Worm (Caenorhabditis elegans): Measurements from ENCODE around the gene T05A8.8.

Gene T05A8.8

ce11 chrII:2774904-2775303 lies 38.4 kb downstream of the T05A8.8 start, which contains the start of gene fbxb-111:
Gene fbxb-111 (minus strand): TSS chrII:2775004.
- no peak for TF ChIP-seq nhr-12 (tag; optimal IDR thresholded peaks at IDR 0.05)
- TF ChIP-seq elt-1 (tag; optimal IDR thresholded peaks at IDR 0.05; ENCODE audit: borderline replicate concordance, insufficient read depth), result no peak
- no peak for TF ChIP-seq elt-3 (tag; optimal IDR thresholded peaks at IDR 0.05)
- TF ChIP-seq ham-2 (GFP tag; optimal IDR thresholded peaks at IDR 0.05), result no peak
- TF ChIP-seq nhr-2 (tag; optimal IDR thresholded peaks at IDR 0.05), result no peak
- no peak for TF ChIP-seq mls-2 (tag; optimal IDR thresholded peaks at IDR 0.05)
- no peak for TF ChIP-seq hlh-1 (tag; optimal IDR thresholded peaks at IDR 0.05)
- TF ChIP-seq blmp-1 (tag; optimal IDR thresholded peaks at IDR 0.05), result no peak
- no peak for TF ChIP-seq bed-3 (GFP tag; optimal IDR thresholded peaks at IDR 0.05)
- TF ChIP-seq lin-32 (GFP tag; optimal IDR thresholded peaks at IDR 0.05), result no peak
- TF ChIP-seq nhr-28 (tag; optimal IDR thresholded peaks at IDR 0.05), result no peak
- no peak for TF ChIP-seq ztf-11 (tag; optimal IDR thresholded peaks at IDR 0.05)
- no peak for TF ChIP-seq mep-1 (tag; optimal IDR thresholded peaks at IDR 0.05)
- no peak for TF ChIP-seq lsy-2 (tag; optimal IDR thresholded peaks at IDR 0.05)

ce11 chrII:2777846-2778245 lies 41.4 kb downstream of the T05A8.8 start, which contains the start of gene F08D12.4:
Gene F08D12.4 (plus strand): TSS chrII:2778146.
- TF ChIP-seq ces-1 (GFP tag; optimal IDR thresholded peaks at IDR 0.05), result no peak
- no peak for TF ChIP-seq tbx-8 (GFP tag; optimal IDR thresholded peaks at IDR 0.05)
- no peak for TF ChIP-seq mab-5 (tag; optimal IDR thresholded peaks at IDR 0.05)

- TF ChIP-seq sem-2 (GFP tag; optimal IDR thresholded peaks at IDR 0.05) (no peak), nhr-237 (tag; optimal IDR thresholded peaks at IDR 0.05) (no peak), mab-5 (tag; optimal IDR thresholded peaks at IDR 0.05) (no peak), lin-32 (GFP tag; optimal IDR thresholded peaks at IDR 0.05) (no peak), zip-8 (tag; optimal IDR thresholded peaks at IDR 0.05) (no peak), elt-1 (tag; optimal IDR thresholded peaks at IDR 0.05; ENCODE audit: borderline replicate concordance, insufficient read depth) (no peak), lin-13 (tag; optimal IDR thresholded peaks at IDR 0.05) (no peak), cnd-1 (tag; optimal IDR thresholded peaks at IDR 0.05) (no peak), nhr-76 (tag; optimal IDR thresholded peaks at IDR 0.05) (no peak), nhr-12 (tag; optimal IDR thresholded peaks at IDR 0.05) (no peak), ceh-39 (tag; optimal IDR thresholded peaks at IDR 0.05) (no peak)
Observed at ce11 chrII:2779253-2779652, 42.8 kb downstream of the T05A8.8 start, which contains the start of gene F08D12.3. Gene F08D12.3 (plus strand): TSS chrII:2779553.

DNA sequence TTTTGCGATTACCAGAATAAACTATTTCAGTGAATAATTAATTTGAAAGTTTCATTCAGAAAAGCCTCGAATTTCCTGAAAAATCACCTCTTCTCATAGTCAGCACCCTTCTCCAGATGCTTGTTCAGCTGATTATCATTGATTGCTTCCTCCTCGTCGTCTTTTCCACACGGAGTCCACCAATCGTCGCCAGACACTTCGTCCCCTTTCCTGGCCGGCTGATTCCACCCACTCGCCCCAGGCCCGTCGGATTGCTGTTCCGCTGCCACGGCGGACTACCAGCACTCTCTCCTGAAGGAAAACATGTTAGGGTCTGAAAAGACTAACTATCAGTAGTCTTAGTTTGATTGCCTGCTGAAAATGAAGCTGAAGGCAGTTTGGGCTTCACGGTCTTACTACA lies 44.3 kb downstream of the T05A8.8 start:
- TF ChIP-seq tbx-8 (GFP tag; optimal IDR thresholded peaks at IDR 0.05), result no peak
- TF ChIP-seq zip-8 (tag; optimal IDR thresholded peaks at IDR 0.05), result no peak
- no peak for TF ChIP-seq ham-2 (GFP tag; optimal IDR thresholded peaks at IDR 0.05)
- TF ChIP-seq blmp-1 (tag; optimal IDR thresholded peaks at IDR 0.05), result no peak
- TF ChIP-seq ztf-11 (tag; optimal IDR thresholded peaks at IDR 0.05), result no peak
- no peak for TF ChIP-seq ceh-39 (tag; optimal IDR thresholded peaks at IDR 0.05)
- TF ChIP-seq M03D4.4 (tag; optimal IDR thresholded peaks at IDR 0.05), result no peak
- no peak for TF ChIP-seq nhr-28 (tag; optimal IDR thresholded peaks at IDR 0.05)
- TF ChIP-seq lin-32 (GFP tag; optimal IDR thresholded peaks at IDR 0.05), result no peak
- TF ChIP-seq unc-62 (GFP tag; optimal IDR thresholded peaks at IDR 0.05), result no peak
- no peak for TF ChIP-seq lsy-2 (tag; optimal IDR thresholded peaks at IDR 0.05)

DNA sequence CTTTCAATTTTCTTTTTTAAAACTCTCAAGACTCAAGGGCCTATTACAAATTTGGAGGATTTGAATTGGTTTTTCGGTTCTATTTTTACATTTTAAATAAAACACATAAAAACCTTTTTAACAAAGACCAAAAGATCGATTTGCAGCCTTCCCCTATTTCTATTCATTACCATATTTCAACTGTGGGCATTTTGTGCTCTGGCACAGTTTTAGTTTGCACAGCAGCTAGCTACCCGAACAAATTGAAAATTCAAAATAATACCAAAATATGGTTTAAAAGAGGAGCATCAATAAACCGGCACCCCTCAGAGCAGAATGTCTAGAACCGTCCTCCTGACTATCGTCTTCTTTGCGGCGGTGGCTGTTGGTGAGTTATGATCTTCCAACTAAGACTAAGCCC lies 44.9 kb downstream of the T05A8.8 start, which contains the start of gene F08D12.2:
Gene F08D12.2, plus strand, starts transcription at position 301 of the 400 bp plus-strand sequence.
- no peak for TF ChIP-seq lin-32 (GFP tag; optimal IDR thresholded peaks at IDR 0.05)
- no peak for TF ChIP-seq mab-5 (tag; optimal IDR thresholded peaks at IDR 0.05)
- no peak for TF ChIP-seq flh-1 (GFP tag; optimal IDR thresholded peaks at IDR 0.05)
- TF ChIP-seq ceh-43 (GFP tag; optimal IDR thresholded peaks at IDR 0.05), result no peak
- TF ChIP-seq elt-3 (tag; optimal IDR thresholded peaks at IDR 0.05), result no peak
- no peak for TF ChIP-seq nhr-76 (tag; optimal IDR thresholded peaks at IDR 0.05)
- TF ChIP-seq unc-62 (GFP tag; optimal IDR thresholded peaks at IDR 0.05), result no peak

- TF ChIP-seq hlh-1 (tag; optimal IDR thresholded peaks at IDR 0.05) (no peak), drap-1 (GFP tag; optimal IDR thresholded peaks at IDR 0.05) (no peak), sptf-1 (tag; optimal IDR thresholded peaks at IDR 0.05) (no peak), nhr-12 (tag; optimal IDR thresholded peaks at IDR 0.05) (no peak), snpc-4 (tag; optimal IDR thresholded peaks at IDR 0.05) (no peak), nhr-76 (tag; optimal IDR thresholded peaks at IDR 0.05) (no peak), elt-3 (tag; optimal IDR thresholded peaks at IDR 0.05) (no peak)
Observed at ce11 chrII:2783380-2783779, 46.9 kb downstream of the T05A8.8 start.

Measured in whole organism, mixed stage, embryonic.